Worm (Caenorhabditis elegans) whole organism, L4 larva: ENCODE measurements around the gene T01B11.1.

ENCODE experiments used
- ama-1 ChIP-seq: fragments of 150-350 bp; optimal IDR thresholded peaks from 2 replicates; lab custom pipeline; 2014; ENCODE audit warnings: inconsistent platforms, mixed read lengths
- ctbp-1 ChIP-seq: fragments of 200-800 bp; sonication (Bioruptor generic); IDR thresholded peaks from 2 replicates; pipeline ENCODE4 v1.3.6; 2022; ENCODE audit warnings: missing genetic modification reagents, missing genetic modification characterization, missing compliant biosample characterization

DNA sequence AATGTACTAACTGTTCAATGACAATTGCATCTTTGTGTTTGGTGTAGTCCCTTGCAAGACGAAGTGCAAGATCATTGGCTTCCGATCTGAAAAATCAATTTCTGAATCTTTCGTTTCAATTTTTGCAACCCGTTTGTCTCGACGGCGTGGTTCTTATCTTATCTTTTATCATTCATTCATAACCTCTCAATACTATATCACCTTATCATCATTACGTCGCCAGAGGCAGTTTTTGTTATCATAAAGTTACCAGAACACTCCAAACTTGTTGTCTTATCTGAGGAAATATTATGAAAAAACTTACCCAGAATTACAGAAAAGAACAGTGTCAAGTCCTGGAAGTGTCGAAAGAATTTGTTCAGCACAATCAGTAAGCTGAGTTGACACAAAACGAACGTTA, 3.5 kb downstream of the T01B11.1 start:
- no peak for TF ChIP-seq ctbp-1 (GFP tag; lab: Robert Waterston, UW)
- TF ChIP-seq ama-1 (lab: Kevin White, UChicago) = no peak
